Fruit fly (Drosophila melanogaster) whole organism, embryonic: ENCODE results near the gene CG10694.

Experiments
- Abd-B ChIP-seq: fragments of 200-800 bp; sonication (Bioruptor generic); optimal IDR thresholded peaks from 2 replicates; lab custom pipeline; 2018; ENCODE audit warnings: missing biosample characterization, mild to moderate bottlenecking, missing genetic modification characterization, moderate library complexity
- Atf6 ChIP-seq: fragments of 200-800 bp; sonication (Bioruptor generic); IDR thresholded peaks from 2 replicates; pipeline ENCODE4 v1.3.6; 2022; ENCODE audit warnings: missing biosample characterization, missing genetic modification characterization
- CG10274 ChIP-seq: fragments of 200-800 bp; sonication (Bioruptor generic); optimal IDR thresholded peaks from 3 replicates; lab custom pipeline; 2017; ENCODE audit warnings: missing biosample characterization, mild to moderate bottlenecking, missing genetic modification characterization
- CG11456 ChIP-seq: fragments of 200-800 bp; sonication (Bioruptor generic); IDR thresholded peaks from 3 replicates; pipeline ENCODE4 v1.3.6; 2022; ENCODE audit warnings: missing biosample characterization, missing genetic modification characterization
- CG12744 ChIP-seq: fragments of 200-800 bp; sonication (Bioruptor generic); optimal IDR thresholded peaks from 2 replicates; lab custom pipeline; 2016; ENCODE audit warnings: missing biosample characterization, missing genetic modification characterization
- CG12769 ChIP-seq: fragments of 200-800 bp; sonication (Bioruptor generic); optimal IDR thresholded peaks from 2 replicates; lab custom pipeline; 2019; ENCODE audit warnings: missing biosample characterization, mild to moderate bottlenecking, missing genetic modification characterization, moderate library complexity
- CG13624 ChIP-seq: fragments of 200-800 bp; sonication (Bioruptor generic); optimal IDR thresholded peaks from 2 replicates; lab custom pipeline; 2016; ENCODE audit warnings: missing biosample characterization, missing genetic modification characterization
- CG14014 ChIP-seq: fragments of 200-800 bp; sonication (Bioruptor generic); IDR thresholded peaks from 2 replicates; pipeline ENCODE4 v1.3.6; 2022; ENCODE audit warnings: missing biosample characterization, missing genetic modification characterization
- CG15269 ChIP-seq: fragments of 200-800 bp; sonication (Bioruptor generic); optimal IDR thresholded peaks from 2 replicates; lab custom pipeline; 2018; ENCODE audit warnings: missing biosample characterization, mild to moderate bottlenecking, missing genetic modification characterization, moderate library complexity
- CG17186 ChIP-seq: fragments of 200-800 bp; sonication (Bioruptor generic); optimal IDR thresholded peaks from 3 replicates; lab custom pipeline; 2017; ENCODE audit warnings: missing biosample characterization, missing genetic modification reagents, missing genetic modification characterization
- CG17385 ChIP-seq: fragments of 200-800 bp; sonication (Bioruptor generic); optimal IDR thresholded peaks from 3 replicates; lab custom pipeline; 2018; ENCODE audit warnings: missing biosample characterization, mild to moderate bottlenecking, missing genetic modification characterization
- CG2678 ChIP-seq: fragments of 200-800 bp; sonication (Bioruptor generic); optimal IDR thresholded peaks from 3 replicates; lab custom pipeline; 2019; ENCODE audit warnings: missing biosample characterization, mild to moderate bottlenecking, missing genetic modification characterization, moderate library complexity
- CG2712 ChIP-seq: fragments of 200-800 bp; optimal IDR thresholded peaks from 3 replicates; lab custom pipeline; 2019; ENCODE audit warnings: missing biosample characterization, mild to moderate bottlenecking, missing genetic modification characterization, moderate library complexity
- CG31441 ChIP-seq: fragments of 200-800 bp; sonication (Bioruptor generic); IDR thresholded peaks from 2 replicates; pipeline ENCODE4 v1.3.6; 2022; ENCODE audit warnings: missing biosample characterization, missing genetic modification characterization
- CG32772 ChIP-seq: fragments of 200-800 bp; sonication (Bioruptor generic); IDR thresholded peaks from 2 replicates; pipeline ENCODE4 v1.3.6; 2022; ENCODE audit warnings: missing biosample characterization, missing genetic modification characterization
- CG3847 ChIP-seq: fragments of 200-800 bp; sonication (Bioruptor generic); IDR thresholded peaks from 2 replicates; pipeline ENCODE4 v1.3.6; 2022; ENCODE audit warnings: missing biosample characterization, missing genetic modification characterization
- CG7928 ChIP-seq: fragments of 200-800 bp; sonication (Bioruptor generic); optimal IDR thresholded peaks from 2 replicates; lab custom pipeline; 2017; ENCODE audit warnings: missing biosample characterization, mild to moderate bottlenecking, missing genetic modification characterization
- CG7963 ChIP-seq: fragments of 200-800 bp; sonication (Bioruptor generic); IDR thresholded peaks from 3 replicates; pipeline ENCODE4 v1.3.6; 2022; ENCODE audit warnings: missing biosample characterization, missing genetic modification characterization; ENCODE audit not compliant: partially characterized antibody
- CoRest ChIP-seq: fragments of 200-800 bp; sonication (Bioruptor generic); optimal IDR thresholded peaks from 3 replicates; lab custom pipeline; 2018; ENCODE audit warnings: missing biosample characterization, mild to moderate bottlenecking, missing genetic modification characterization, moderate library complexity
- Dek ChIP-seq: fragments of 200-800 bp; sonication (Bioruptor generic); optimal IDR thresholded peaks from 3 replicates; lab custom pipeline; 2019; ENCODE audit warnings: missing biosample characterization, mild to moderate bottlenecking, missing genetic modification characterization, moderate library complexity
- Dll ChIP-seq: fragments of 200-800 bp; sonication (Bioruptor generic); IDR thresholded peaks from 4 replicates; pipeline ENCODE4 v1.3.6; 2022; ENCODE audit warnings: missing biosample characterization, missing genetic modification characterization; ENCODE audit not compliant: partially characterized antibody
- Ets65A ChIP-seq: fragments of 200-800 bp; sonication (Bioruptor generic); peaks from one replicate; lab custom pipeline; 2016; ENCODE audit warnings: missing biosample characterization, missing genetic modification characterization
- Fer3 ChIP-seq: fragments of 200-800 bp; sonication (Bioruptor generic); optimal IDR thresholded peaks from 2 replicates; lab custom pipeline; 2018; ENCODE audit warnings: missing biosample characterization, mild to moderate bottlenecking, missing genetic modification characterization, moderate library complexity
- Hmr ChIP-seq: fragments of 200-800 bp; sonication (Bioruptor generic); optimal IDR thresholded peaks from 3 replicates; lab custom pipeline; 2017; ENCODE audit warnings: mild to moderate bottlenecking, missing biosample characterization, missing genetic modification reagents, missing genetic modification characterization
- Hr51 ChIP-seq, 2 experiments: fragments of 200-800 bp; sonication (Bioruptor generic); optimal IDR thresholded peaks; 2 replicates in 1 of 2; 3 replicates in 1 of 2; lab custom pipeline; 2016 to 2018; ENCODE audit warnings: missing biosample characterization in 2 of 2, missing genetic modification characterization in 2 of 2, mild to moderate bottlenecking in 1 of 2, moderate library complexity in 1 of 2
- Hsf ChIP-seq: fragments of 200-800 bp; sonication (Bioruptor generic); optimal IDR thresholded peaks from 3 replicates; lab custom pipeline; 2016; ENCODE audit warnings: missing biosample characterization, missing genetic modification characterization
- Myb ChIP-seq: fragments of 200-800 bp; sonication (Bioruptor generic); optimal IDR thresholded peaks from 2 replicates; lab custom pipeline; 2016; ENCODE audit warnings: missing biosample characterization, missing genetic modification characterization
- Rfx ChIP-seq: fragments of 200-800 bp; sonication (Bioruptor generic); IDR thresholded peaks from 2 replicates; pipeline ENCODE4 v1.3.6; 2022; ENCODE audit warnings: missing biosample characterization, missing genetic modification characterization
- bab2 ChIP-seq: fragments of 200-800 bp; sonication (Bioruptor generic); optimal IDR thresholded peaks from 2 replicates; lab custom pipeline; 2016; ENCODE audit warnings: missing biosample characterization, missing genetic modification characterization
- bsh ChIP-seq, 2 experiments: fragments of 200-800 bp; sonication (Bioruptor generic); optimal IDR thresholded peaks; 2 replicates each; lab custom pipeline; 2017 to 2018; ENCODE audit warnings: mild to moderate bottlenecking in 2 of 2, missing biosample characterization in 2 of 2, missing genetic modification characterization in 2 of 2, moderate library complexity in 1 of 2
- cad ChIP-seq: fragments of >200 bp; optimal IDR thresholded peaks from 2 replicates; lab custom pipeline; 2017; ENCODE audit warnings: missing biosample characterization, missing genetic modification characterization
- cato ChIP-seq: fragments of 200-800 bp; sonication (Bioruptor generic); optimal IDR thresholded peaks from 2 replicates; lab custom pipeline; 2016; ENCODE audit warnings: missing biosample characterization, missing genetic modification characterization, borderline replicate concordance
- crol ChIP-seq: fragments of 200-800 bp; sonication (Bioruptor generic); IDR thresholded peaks from 2 replicates; pipeline ENCODE4 v1.3.6; 2022; ENCODE audit warnings: missing biosample characterization, missing genetic modification characterization
- da ChIP-seq: fragments of 200-800 bp; sonication (Bioruptor generic); optimal IDR thresholded peaks from 2 replicates; lab custom pipeline; 2016; ENCODE audit warnings: missing biosample characterization, missing genetic modification characterization
- gcm ChIP-seq: fragments of 200-800 bp; sonication (Bioruptor generic); optimal IDR thresholded peaks from 2 replicates; lab custom pipeline; 2019; ENCODE audit warnings: missing biosample characterization, mild to moderate bottlenecking, missing genetic modification characterization, moderate library complexity
- grau ChIP-seq: fragments of 200-800 bp; optimal IDR thresholded peaks from 3 replicates; lab custom pipeline; 2019; ENCODE audit warnings: missing biosample characterization, mild to moderate bottlenecking, missing genetic modification characterization, moderate library complexity
- her ChIP-seq: fragments of 200-800 bp; sonication (Bioruptor generic); optimal IDR thresholded peaks from 2 replicates; lab custom pipeline; 2016; ENCODE audit warnings: missing biosample characterization, missing genetic modification characterization
- lilli ChIP-seq: fragments of 200-800 bp; sonication (Bioruptor generic); optimal IDR thresholded peaks from 3 replicates; lab custom pipeline; 2016; ENCODE audit warnings: missing biosample characterization, missing genetic modification characterization
- luna ChIP-seq: fragments of 200-800 bp; sonication (Bioruptor generic); optimal IDR thresholded peaks from 2 replicates; lab custom pipeline; 2016; ENCODE audit warnings: missing biosample characterization, missing genetic modification characterization
- otp ChIP-seq: fragments of 200-800 bp; sonication (Bioruptor generic); IDR thresholded peaks from 3 replicates; pipeline ENCODE4, ENCODE4 v1.3.6; 2022; ENCODE audit warnings: missing biosample characterization, missing genetic modification characterization
- psq ChIP-seq: fragments of 200-800 bp; sonication (Bioruptor generic); optimal IDR thresholded peaks from 2 replicates; lab custom pipeline; 2017; ENCODE audit warnings: missing biosample characterization, missing genetic modification characterization
- sens ChIP-seq: fragments of 200-800 bp; sonication (Bioruptor generic); peaks from one replicate; lab custom pipeline; 2016; ENCODE audit warnings: missing biosample characterization, missing genetic modification characterization
- sug ChIP-seq: fragments of 200-800 bp; optimal IDR thresholded peaks from 2 replicates; lab custom pipeline; 2019; ENCODE audit warnings: missing biosample characterization, mild to moderate bottlenecking, missing genetic modification characterization, moderate library complexity
- tgo ChIP-seq: fragments of 200-800 bp; sonication (Bioruptor generic); IDR thresholded peaks from 3 replicates; pipeline ENCODE4 v1.3.6; 2022; ENCODE audit warnings: missing biosample characterization, missing genetic modification characterization
- unpg ChIP-seq: fragments of 200-800 bp; sonication (Bioruptor generic); optimal IDR thresholded peaks from 3 replicates; lab custom pipeline; 2018; ENCODE audit warnings: missing biosample characterization, mild to moderate bottlenecking, missing genetic modification characterization, moderate library complexity
- zen ChIP-seq: fragments of 200-800 bp; sonication (Bioruptor generic); optimal IDR thresholded peaks from 3 replicates; lab custom pipeline; 2018; ENCODE audit warnings: missing biosample characterization, mild to moderate bottlenecking, missing genetic modification characterization, moderate library complexity

The CG10694 gene

DNA sequence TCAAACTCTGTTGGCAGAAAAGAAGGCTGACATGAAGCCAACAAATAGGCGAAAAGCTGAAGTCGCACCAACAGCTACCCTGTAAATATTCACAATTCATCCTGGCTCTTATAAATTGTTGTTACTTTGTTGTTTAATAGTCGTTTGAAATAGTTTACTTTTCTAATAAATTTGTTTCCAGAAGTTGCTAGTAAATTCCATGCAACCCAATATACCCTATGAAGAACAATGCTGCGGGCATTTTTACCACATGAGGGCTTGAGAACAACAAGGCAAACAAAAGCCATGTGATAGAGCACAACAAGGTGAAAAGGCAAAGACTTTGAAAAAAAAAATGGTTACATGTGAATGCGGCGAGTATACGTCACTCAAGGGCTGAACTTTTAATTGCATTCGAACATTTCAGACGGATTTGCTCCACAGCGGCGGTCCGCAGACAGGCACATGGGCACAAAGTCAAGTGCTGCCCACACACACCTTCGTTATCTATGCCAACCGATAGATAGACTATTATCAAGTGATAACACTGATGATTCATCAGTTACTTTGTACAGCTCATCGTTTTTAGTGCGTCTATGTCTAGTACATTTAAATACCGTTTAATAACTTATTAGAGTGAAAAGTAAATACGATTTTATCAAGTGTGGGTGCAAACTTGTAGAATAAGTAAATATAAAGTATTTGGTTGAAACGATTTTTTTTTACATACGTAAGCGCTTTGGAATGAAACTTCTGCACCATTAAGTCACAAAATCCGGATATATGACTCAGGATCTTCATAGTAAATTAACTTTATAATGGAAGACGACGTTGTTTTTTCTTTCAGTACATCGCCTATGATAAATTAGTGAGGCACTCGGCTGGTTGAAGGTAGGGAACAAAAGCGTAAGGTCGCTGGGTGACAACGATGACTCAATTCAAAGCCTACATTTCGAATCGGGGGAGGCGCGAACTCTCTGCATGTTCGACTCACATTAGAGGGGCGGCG is 7.9 kb upstream of the CG10694 start (continued):
- TF ChIP-seq CG17186 (GFP tag; lab: Kevin White, UChicago) (no peak), CG12744 (GFP tag; lab: Kevin White, UChicago) (peak; percentile 39)

DNA sequence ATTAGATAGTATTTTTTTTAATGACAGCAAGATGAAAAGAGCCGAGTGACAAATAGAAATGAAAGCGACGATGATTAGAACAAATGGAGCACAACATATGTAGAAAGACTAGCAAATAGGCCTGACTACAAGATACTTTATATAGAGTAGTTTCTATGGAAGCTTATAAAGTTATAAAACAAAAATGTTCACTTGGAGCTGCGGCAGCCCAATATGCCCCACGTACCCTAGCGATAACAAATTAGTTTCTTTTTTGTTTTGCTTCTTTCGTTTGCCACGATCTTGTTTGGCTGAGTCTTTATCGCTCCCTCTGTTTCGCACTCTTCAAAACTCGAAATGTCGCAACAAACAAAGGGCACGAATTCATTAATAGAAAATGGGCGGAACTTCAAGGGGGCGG is 6.5 kb upstream of the CG10694 start:
- TF ChIP-seq CG17385 (GFP tag; lab: Kevin White, UChicago) (peak; percentile 3), Myb (GFP tag; lab: Kevin White, UChicago) (peak; percentile 2), Hr51 (GFP tag; optimal IDR thresholded peaks at IDR 0.05; lab: Kevin White, UChicago) (peak in 1 of 2 experiments; percentile 32), tgo (peak; percentile 20; the same call in 1 of the 3 replicates), CG7963 (GFP tag; lab: Robert Waterston, UW) (no peak), CoRest (tag; lab: Kevin White, UChicago) (peak; percentile 21), Dll (GFP tag; lab: Robert Waterston, UW) (no peak), gcm (GFP tag; lab: Kevin White, UChicago) (no peak), Dek (tag; lab: Kevin White, UChicago) (peak; percentile 8), CG2712 (tag; lab: Kevin White, UChicago) (peak; percentile 34), Hsf (GFP tag; lab: Kevin White, UChicago) (peak; percentile 2), CG11456 (GFP tag; lab: Robert Waterston, UW) (peak; percentile 65; the same call in 2 of the 3 replicates), Fer3 (peak; percentile 3), CG31441 (peak; percentile 14; the same call in 1 of the 2 replicates), CG7928 (no peak), bsh (GFP tag; optimal IDR thresholded peaks at IDR 0.05; lab: Kevin White, UChicago) (peak in 1 of 2 experiments; percentile 14), sug (peak; percentile 24), cad (no peak), CG10274 (no peak), CG12769 (tag; lab: Kevin White, UChicago) (peak; percentile 31), zen (tag; lab: Kevin White, UChicago) (no peak), Ets65A (peak; percentile 49), CG2678 (tag; lab: Kevin White, UChicago) (peak; percentile 28), Rfx (GFP tag; lab: Robert Waterston, UW) (peak; percentile 60), otp (GFP tag; lab: Robert Waterston, UW) (0 out of 3 replicates have a peak, but pooled peaks have one; percentile 36), Abd-B (GFP tag; lab: Kevin White, UChicago) (peak; percentile 21), CG13624 (GFP tag; lab: Kevin White, UChicago) (peak; percentile 29), lilli (GFP tag; lab: Kevin White, UChicago) (peak; percentile 49), grau (tag; lab: Kevin White, UChicago) (peak; percentile 34), psq (peak; percentile 59), luna (no peak), crol (GFP tag; lab: Robert Waterston, UW) (0 out of 2 replicates have a peak, but pooled peaks have one; percentile 12), bab2 (GFP tag; lab: Kevin White, UChicago) (peak; percentile 0), da (GFP tag; lab: Kevin White, UChicago) (no peak), CG14014 (GFP tag; lab: Robert Waterston, UW) (0 out of 2 replicates have a peak, but pooled peaks have one; percentile 12), sens (GFP tag; lab: Kevin White, UChicago) (peak; percentile 76), her (GFP tag; lab: Kevin White, UChicago) (peak; percentile 1), CG32772 (0 out of 2 replicates have a peak, but pooled peaks have one; percentile 18), unpg (GFP tag; lab: Kevin White, UChicago) (peak; percentile 27), cato (GFP tag; lab: Kevin White, UChicago) (no peak), CG15269 (tag; lab: Kevin White, UChicago) (peak; percentile 57), Hmr (GFP tag; lab: Kevin White, UChicago) (peak; percentile 35), CG3847 (GFP tag; lab: Robert Waterston, UW) (0 out of 2 replicates have a peak, but pooled peaks have one; percentile 22), Atf6 (GFP tag; lab: Robert Waterston, UW) (peak; percentile 40; the same call in 1 of the 2 replicates)
